Worm (Caenorhabditis elegans): ENCODE measurements around the gene Y40B10B.1.

DNA sequence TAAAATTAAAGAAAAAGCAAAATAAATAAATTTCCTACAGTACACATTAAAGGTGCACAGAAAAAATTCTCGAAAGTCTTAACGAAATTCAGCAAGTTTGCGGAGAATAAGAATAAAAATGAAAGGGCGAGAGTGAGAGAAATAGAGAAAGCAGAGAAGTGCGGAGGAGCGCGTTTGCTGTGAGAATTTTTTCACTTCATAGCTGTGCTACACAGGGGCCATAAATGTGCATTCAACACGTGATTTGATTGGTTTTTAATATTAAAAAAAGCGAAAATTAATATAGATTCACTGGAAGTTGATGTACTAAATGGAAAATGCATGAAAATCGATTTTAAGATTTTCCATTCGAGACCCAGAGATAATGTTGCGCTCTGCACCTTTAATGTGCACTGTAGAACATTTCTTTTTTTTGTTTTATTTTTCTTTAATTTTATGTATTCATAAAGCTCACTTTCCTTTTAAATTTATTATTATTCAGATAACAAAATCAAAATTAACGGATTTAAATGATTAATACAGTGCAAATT lies 43.3 kb downstream of the Y40B10B.1 start, which contains the start of gene Y32G9A.2:
- TF ChIP-seq ces-1 (GFP tag; optimal IDR thresholded peaks at IDR 0.05) (peak; percentile 11), unc-62 (GFP tag; optimal IDR thresholded peaks at IDR 0.05) (no peak), nhr-12 (tag; optimal IDR thresholded peaks at IDR 0.05) (no peak), pha-4 (tag; optimal IDR thresholded peaks at IDR 0.05) (no peak), nhr-76 (tag; optimal IDR thresholded peaks at IDR 0.05) (no peak), tbx-8 (GFP tag; optimal IDR thresholded peaks at IDR 0.05) (no peak), lin-13 (tag; optimal IDR thresholded peaks at IDR 0.05) (no peak), snpc-4 (tag; optimal IDR thresholded peaks at IDR 0.05) (no peak), sem-2 (GFP tag; optimal IDR thresholded peaks at IDR 0.05) (no peak), sptf-1 (tag; optimal IDR thresholded peaks at IDR 0.05) (no peak), mep-1 (tag; optimal IDR thresholded peaks at IDR 0.05) (peak; percentile 25), nhr-237 (tag; optimal IDR thresholded peaks at IDR 0.05) (no peak), nhr-28 (tag; optimal IDR thresholded peaks at IDR 0.05) (no peak), lin-32 (GFP tag; optimal IDR thresholded peaks at IDR 0.05) (no peak)
